Fruit fly (Drosophila melanogaster): Measurements from ENCODE around the gene CG1571.

Gene CG1571

DNA sequence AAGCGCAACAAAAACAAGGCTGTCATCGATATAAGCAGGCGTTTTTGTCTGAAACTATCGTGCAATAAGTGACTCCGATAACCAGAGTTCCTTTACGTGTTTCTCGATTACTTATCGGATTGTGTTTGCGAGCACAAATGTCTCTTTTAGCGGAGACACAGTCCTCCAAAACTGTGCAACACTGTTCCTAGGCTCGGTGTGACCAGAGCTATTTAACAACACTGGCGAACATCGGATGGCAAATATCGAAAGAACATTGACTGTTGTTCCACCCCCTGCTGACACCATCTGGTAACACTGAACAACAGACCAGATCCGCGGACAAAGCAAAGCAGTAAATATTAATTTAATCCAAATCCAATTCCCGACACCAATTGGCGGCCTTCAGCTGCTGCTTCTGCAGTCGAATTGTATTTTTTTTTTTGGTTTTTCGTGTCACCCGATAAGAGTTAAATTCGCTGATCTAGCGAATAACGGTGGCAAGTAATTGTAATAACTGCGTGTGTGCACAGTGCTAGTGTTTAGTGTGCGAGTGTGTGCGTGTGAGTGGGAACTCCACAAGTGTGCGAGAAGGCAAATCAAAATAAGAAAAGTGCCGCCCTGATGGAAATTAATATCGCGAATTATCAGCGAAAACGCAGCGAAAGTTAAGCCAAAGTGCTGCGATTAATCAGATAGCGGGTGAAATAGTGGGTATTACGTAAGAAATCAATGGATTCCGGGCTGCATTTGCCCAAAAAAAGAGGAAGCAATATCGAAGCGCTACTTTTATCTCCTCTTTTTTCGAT lies 14.1 kb upstream of the CG1571 start, which contains the start of gene mys (continued):
- TF ChIP-seq gcm (GFP tag; optimal IDR thresholded peaks at IDR 0.05) = peak; percentile 4
- TF ChIP-seq CG18011 (GFP tag; optimal IDR thresholded peaks at IDR 0.05) = peak; percentile 42
- TF ChIP-seq Dip3 (GFP tag; optimal IDR thresholded peaks at IDR 0.05) = peak; percentile 76
- TF ChIP-seq mirr (GFP tag; optimal IDR thresholded peaks at IDR 0.05) = peak; percentile 43
- TF ChIP-seq CG2889 (GFP tag; IDR thresholded peaks at IDR 0.05) = peak; percentile 48; the same call in 1 of the 3 replicates
- peak; percentile 62; the same call in 1 of the 4 replicates for TF ChIP-seq Gug (GFP tag; IDR thresholded peaks at IDR 0.05)
- TF ChIP-seq pan (optimal IDR thresholded peaks at IDR 0.05) = no peak
- peak in 1 of 2 experiments; percentile 60 for TF ChIP-seq pan (GFP tag; optimal IDR thresholded peaks at IDR 0.05 in 1 of 2, IDR thresholded peaks at IDR 0.05 in 1 of 2)
- TF ChIP-seq CG7786 (GFP tag; optimal IDR thresholded peaks at IDR 0.05) = peak; percentile 72
- peak; percentile 81 for TF ChIP-seq ken (GFP tag; IDR thresholded peaks at IDR 0.05)
- no peak for TF ChIP-seq lov (optimal IDR thresholded peaks at IDR 0.05)
- TF ChIP-seq lov (GFP tag; IDR thresholded peaks at IDR 0.05) = no peak
- TF ChIP-seq CoRest (tag; optimal IDR thresholded peaks at IDR 0.05) = peak; percentile 61
- TF ChIP-seq Dref (GFP tag; IDR thresholded peaks at IDR 0.05) = peak; percentile 95
- TF ChIP-seq Jarid2 (GFP tag; optimal IDR thresholded peaks at IDR 0.05) = no peak
- TF ChIP-seq CG11085 (GFP tag; IDR thresholded peaks at IDR 0.05) = peak; percentile 51; the same call in 1 of the 2 replicates
- TF ChIP-seq Ptx1 (GFP tag; IDR thresholded peaks at IDR 0.05) = peak; percentile 63; the same call in 1 of the 2 replicates
- TF ChIP-seq dpn (GFP tag; optimal IDR thresholded peaks at IDR 0.05) = peak; percentile 75 to 87
- peak; percentile 54; the same call in 1 of the 2 replicates for TF ChIP-seq HLH3B (GFP tag; IDR thresholded peaks at IDR 0.05)
- peak; percentile 70 for TF ChIP-seq MTF-1 (GFP tag; optimal IDR thresholded peaks at IDR 0.05; ENCODE audit: borderline replicate concordance)
- peak; percentile 97 for TF ChIP-seq Opbp (GFP tag; IDR thresholded peaks at IDR 0.05; ENCODE audit: partially characterized antibody)
- peak; percentile 84 for TF ChIP-seq HmgZ (tag; optimal IDR thresholded peaks at IDR 0.05)
- no peak for TF ChIP-seq Deaf1 (tag; optimal IDR thresholded peaks at IDR 0.05)
- TF ChIP-seq CG3163 (GFP tag; optimal IDR thresholded peaks at IDR 0.05) = peak; percentile 53
- TF ChIP-seq MBD-R2 (GFP tag; IDR thresholded peaks at IDR 0.05) = peak; percentile 59
- TF ChIP-seq sim (GFP tag; IDR thresholded peaks at IDR 0.05) = no peak
- TF ChIP-seq CG15696 (tag; optimal IDR thresholded peaks at IDR 0.05) = no peak
- TF ChIP-seq run (tag; optimal IDR thresholded peaks at IDR 0.05) = no peak
- peak; percentile 65 for TF ChIP-seq cas (GFP tag; IDR thresholded peaks at IDR 0.05)
- TF ChIP-seq CG17186 (GFP tag; optimal IDR thresholded peaks at IDR 0.05) = peak; percentile 91
- peak; percentile 26 for TF ChIP-seq NC2α (GFP tag; optimal IDR thresholded peaks at IDR 0.05)
- TF ChIP-seq CG33557 (GFP tag; optimal IDR thresholded peaks at IDR 0.05) = no peak
- TF ChIP-seq Bgb (GFP tag; IDR thresholded peaks at IDR 0.05; ENCODE audit: partially characterized antibody) = peak; percentile 98
- TF ChIP-seq H15 (GFP tag; IDR thresholded peaks at IDR 0.05) = no peak
- no peak for TF ChIP-seq CG4328 (GFP tag; optimal IDR thresholded peaks at IDR 0.05)
- peak; percentile 83 for TF ChIP-seq MESR4 (GFP tag; optimal IDR thresholded peaks at IDR 0.05)
- TF ChIP-seq h (optimal IDR thresholded peaks at IDR 0.05) = no peak
- peak; percentile 65 for TF ChIP-seq NfI (GFP tag; optimal IDR thresholded peaks at IDR 0.05)
- TF ChIP-seq CG8290 (GFP tag; optimal IDR thresholded peaks at IDR 0.05) = peak; percentile 65
- peak in 1 of 2 experiments; percentile 96 for TF ChIP-seq CG8290 (tag; optimal IDR thresholded peaks at IDR 0.05)
- TF ChIP-seq prd (optimal IDR thresholded peaks at IDR 0.05) = no peak
- TF ChIP-seq prd (GFP tag; IDR thresholded peaks at IDR 0.05) = peak; percentile 60
- TF ChIP-seq esg (GFP tag; conservative IDR thresholded peaks at IDR 0.05) = no peak
- TF ChIP-seq CG12155 (GFP tag; optimal IDR thresholded peaks at IDR 0.05) = peak; percentile 78
- no peak for TF ChIP-seq CG14050 (GFP tag; IDR thresholded peaks at IDR 0.05)
- TF ChIP-seq HLH54F (GFP tag; optimal IDR thresholded peaks at IDR 0.05) = peak; percentile 84
- TF ChIP-seq da (GFP tag; optimal IDR thresholded peaks at IDR 0.05) = peak; percentile 52
- TF ChIP-seq luna (GFP tag; optimal IDR thresholded peaks at IDR 0.05) = peak; percentile 34
- peak; percentile 77 for TF ChIP-seq lab (GFP tag; optimal IDR thresholded peaks at IDR 0.05)
- TF ChIP-seq CG6272 (GFP tag; IDR thresholded peaks at IDR 0.05) = 0 out of 2 replicates have a peak, but pooled peaks have one; percentile 47
